Fruit fly (Drosophila melanogaster) whole organism: ENCODE measurements around the gene SelR.

Experiments used
- CG8478 ChIP-seq: fragments of >200 bp; optimal IDR thresholded peaks from 2 replicates; lab custom pipeline; 2018; ENCODE audit warnings: inconsistent platforms
- Dll ChIP-seq: fragments of >200 bp; optimal IDR thresholded peaks from 2 replicates; lab custom pipeline; 2017
- psq ChIP-seq: fragments of >200 bp; optimal IDR thresholded peaks from 2 replicates; lab custom pipeline; 2017

DNA sequence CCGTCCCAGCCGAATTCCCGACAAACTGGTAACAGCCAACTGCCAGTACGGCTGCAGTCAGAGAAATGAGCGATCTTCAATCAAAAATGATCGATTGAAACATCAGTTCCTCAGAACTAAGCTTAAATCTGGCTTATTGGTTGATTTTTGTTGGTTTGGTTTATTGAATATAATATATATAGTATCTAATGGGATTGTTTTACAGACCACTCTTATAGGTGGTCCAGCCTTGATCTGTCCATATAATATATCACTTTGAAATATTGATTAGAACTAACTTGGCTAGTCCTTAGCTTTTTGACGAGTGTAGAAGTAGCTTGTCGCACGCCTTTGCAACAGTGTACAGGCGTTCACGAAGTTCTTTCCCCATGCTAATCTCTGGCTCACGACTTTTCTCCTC is 26.0 kb downstream of the SelR start:
- no peak for TF ChIP-seq psq (lab: Kevin White, UChicago)
- TF ChIP-seq Dll: no peak
- TF ChIP-seq CG8478 (lab: Kevin White, UChicago): no peak
